Worm (Caenorhabditis elegans) whole organism, midembryonic: ENCODE measurements around the gene mboa-7.

Experiments used
- klf-2 ChIP-seq: fragments of 200-800 bp; sonication (Bioruptor generic); conservative IDR thresholded peaks from 2 replicates; pipeline ENCODE4 v1.3.6; 2022; ENCODE audit warnings: missing genetic modification reagents, missing genetic modification characterization, missing compliant biosample characterization
- ref-1 ChIP-seq: fragments of 200-800 bp; sonication (Bioruptor generic); conservative IDR thresholded peaks from 2 replicates; pipeline ENCODE4 v1.3.6; 2022; ENCODE audit warnings: missing genetic modification reagents, missing genetic modification characterization, missing compliant biosample characterization

ce11 chrX:10545716-10546115 is 21.4 kb upstream of the mboa-7 start, which contains the start of gene F59F5.5:
- TF ChIP-seq ref-1 (GFP tag; lab: Robert Waterston, UW) (no peak), klf-2 (GFP tag; lab: Robert Waterston, UW) (no peak)
